Worm (Caenorhabditis elegans) whole organism, L1 larva: ENCODE data around the gene ZK418.5.
A peak's percentile ranks its signal among the peaks of the same experiment; 100 is the strongest.

Experiments used
- C04F5.9 ChIP-seq: sonication (generic microtip); optimal IDR thresholded peaks from 2 replicates; lab custom pipeline; 2016; ENCODE audit warnings: missing genetic modification characterization, missing compliant biosample characterization
- C16A3.4 ChIP-seq: fragments of 150-350 bp; optimal IDR thresholded peaks from 2 replicates; lab custom pipeline; 2014; ENCODE audit warnings: missing biosample characterization, missing genetic modification characterization
- C34B4.2 ChIP-seq: sonication (generic microtip); optimal IDR thresholded peaks from 2 replicates; lab custom pipeline; 2017; ENCODE audit warnings: mild to moderate bottlenecking, missing genetic modification characterization, missing compliant biosample characterization
- F16B12.6 ChIP-seq: fragments of 150-350 bp; optimal IDR thresholded peaks from 2 replicates; lab custom pipeline; 2014; ENCODE audit warnings: missing biosample characterization, missing genetic modification characterization
- Y116A8C.19 ChIP-seq: sonication (generic microtip); optimal IDR thresholded peaks from 2 replicates; lab custom pipeline; 2016; ENCODE audit warnings: missing compliant biosample characterization, missing genetic modification characterization, borderline replicate concordance
- alr-1 ChIP-seq: fragments of 200-800 bp; sonication (Bioruptor generic); optimal IDR thresholded peaks from 2 replicates; lab custom pipeline; 2018; ENCODE audit warnings: borderline replicate concordance, mild to moderate bottlenecking, missing genetic modification characterization, missing compliant biosample characterization
- aly-2 ChIP-seq: fragments of 150-350 bp; optimal IDR thresholded peaks from 2 replicates; lab custom pipeline; 2014; ENCODE audit warnings: missing biosample characterization, missing genetic modification characterization
- ama-1 ChIP-seq: fragments of 150-350 bp; optimal IDR thresholded peaks from 2 replicates; lab custom pipeline; 2014
- blmp-1 ChIP-seq: fragments of 150-350 bp; optimal IDR thresholded peaks from 2 replicates; lab custom pipeline; 2014; ENCODE audit warnings: missing biosample characterization, missing genetic modification characterization
- ceh-8 ChIP-seq: fragments of 200-800 bp; sonication (Bioruptor generic); optimal IDR thresholded peaks from 2 replicates; lab custom pipeline; 2018; ENCODE audit warnings: mild to moderate bottlenecking, missing genetic modification characterization, moderate library complexity, missing compliant biosample characterization
- ceh-82 ChIP-seq, 3 experiments: fragments of 150-350 bp in 1 of 3; sonication (generic microtip) in 2 of 3; optimal IDR thresholded peaks; 2 replicates each; lab custom pipeline; 2014 to 2017; ENCODE audit warnings: missing biosample characterization in 3 of 3, missing genetic modification characterization in 3 of 3
- ceh-90 ChIP-seq: sonication (generic microtip); optimal IDR thresholded peaks from 2 replicates; lab custom pipeline; 2016; ENCODE audit warnings: missing genetic modification characterization, missing compliant biosample characterization
- ces-1 ChIP-seq: fragments of 150-350 bp; optimal IDR thresholded peaks from 2 replicates; lab custom pipeline; 2014; ENCODE audit warnings: missing biosample characterization, missing genetic modification reagents, missing genetic modification characterization
- dpl-1 ChIP-seq, 3 experiments: fragments of 150-350 bp in 2 of 3; sonication (generic microtip) in 1 of 3; optimal IDR thresholded peaks; 2 replicates each; lab custom pipeline; 2014 to 2017; ENCODE audit warnings: missing biosample characterization in 3 of 3, missing genetic modification characterization in 3 of 3, missing genetic modification reagents in 3 of 3
- efl-1 ChIP-seq, 4 experiments: fragments of 150-350 bp; optimal IDR thresholded peaks in 3 of 4; peaks in 1 of 4; 1 replicate in 1 of 4; 2 replicates in 3 of 4; lab custom pipeline; 2014; ENCODE audit warnings: missing biosample characterization in 2 of 4, missing genetic modification characterization in 2 of 4, missing genetic modification reagents in 2 of 4
- efl-3 ChIP-seq: fragments of 200-800 bp; sonication (Bioruptor generic); optimal IDR thresholded peaks from 2 replicates; lab custom pipeline; 2018; ENCODE audit warnings: mild to moderate bottlenecking, missing genetic modification characterization, missing compliant biosample characterization
- egl-13 ChIP-seq: sonication (generic microtip); optimal IDR thresholded peaks from 2 replicates; lab custom pipeline; 2016; ENCODE audit warnings: missing genotype, missing genetic modification reagents, missing genetic modification characterization, missing compliant biosample characterization
- elt-3 ChIP-seq, 6 experiments: fragments of 150-350 bp in 1 of 6; sonication (generic microtip); optimal IDR thresholded peaks; 2 replicates each; lab custom pipeline; 2017 to 2018; ENCODE audit warnings: missing biosample characterization in 6 of 6, missing genetic modification characterization in 6 of 6, inconsistent platforms in 1 of 6
- ets-5 ChIP-seq: fragments of 200-800 bp; sonication (Bioruptor generic); IDR thresholded peaks from 2 replicates; pipeline ENCODE4 v1.3.6; 2022; ENCODE audit warnings: missing genetic modification characterization, missing compliant biosample characterization
- fkh-4 ChIP-seq: sonication (generic microtip); optimal IDR thresholded peaks from 2 replicates; lab custom pipeline; 2016; ENCODE audit warnings: missing compliant biosample characterization, missing genetic modification characterization, borderline replicate concordance
- fkh-8 ChIP-seq: sonication (generic microtip); optimal IDR thresholded peaks from 2 replicates; lab custom pipeline; 2016; ENCODE audit warnings: mild to moderate bottlenecking, missing genetic modification characterization, missing compliant biosample characterization
- isw-1 ChIP-seq: fragments of 200-800 bp; sonication (Bioruptor generic); IDR thresholded peaks from 2 replicates; pipeline ENCODE4 v1.3.6; 2022; ENCODE audit warnings: missing genetic modification characterization, missing compliant biosample characterization
- jun-1 ChIP-seq: fragments of 150-350 bp; optimal IDR thresholded peaks from 2 replicates; lab custom pipeline; 2014; ENCODE audit warnings: missing biosample characterization, missing genetic modification reagents, missing genetic modification characterization
- lin-15B ChIP-seq: fragments of 150-350 bp; sonication (generic microtip); optimal IDR thresholded peaks from 3 replicates; lab custom pipeline; 2014; ENCODE audit warnings: missing biosample characterization, missing genetic modification characterization
- lin-39 ChIP-seq: fragments of 150-350 bp; optimal IDR thresholded peaks from 2 replicates; lab custom pipeline; 2014; ENCODE audit warnings: missing biosample characterization, missing genetic modification reagents, missing genetic modification characterization
- lir-3 ChIP-seq: sonication (generic microtip); optimal IDR thresholded peaks from 2 replicates; lab custom pipeline; 2016; ENCODE audit warnings: mild to moderate bottlenecking, missing genetic modification characterization, moderate library complexity, missing compliant biosample characterization; ENCODE audit not compliant: poor library complexity
- mdl-1 ChIP-seq, 2 experiments: fragments of 150-350 bp; optimal IDR thresholded peaks; 2 replicates each; lab custom pipeline; 2014 to 2017; ENCODE audit warnings: missing biosample characterization in 2 of 2, missing genetic modification characterization in 2 of 2, inconsistent platforms in 1 of 2
- nhr-11 ChIP-seq: fragments of 150-350 bp; optimal IDR thresholded peaks from 2 replicates; lab custom pipeline; 2014; ENCODE audit warnings: missing biosample characterization, missing genetic modification characterization
- nhr-12 ChIP-seq: sonication (generic microtip); optimal IDR thresholded peaks from 2 replicates; lab custom pipeline; 2017; ENCODE audit warnings: missing biosample characterization, missing genetic modification characterization
- nhr-19 ChIP-seq: fragments of 200-800 bp; sonication (Bioruptor generic); conservative IDR thresholded peaks from 2 replicates; pipeline ENCODE4 v1.3.6; 2022; ENCODE audit warnings: missing genetic modification characterization, missing compliant biosample characterization
- nhr-237 ChIP-seq: fragments of 150-350 bp; optimal IDR thresholded peaks from 2 replicates; lab custom pipeline; 2014; ENCODE audit warnings: missing biosample characterization, missing genetic modification characterization
- nhr-28 ChIP-seq: fragments of 150-350 bp; optimal IDR thresholded peaks from 2 replicates; lab custom pipeline; 2014; ENCODE audit warnings: missing biosample characterization, missing genetic modification characterization
- nhr-47 ChIP-seq: sonication (generic microtip); optimal IDR thresholded peaks from 2 replicates; lab custom pipeline; 2016; ENCODE audit warnings: mild to moderate bottlenecking, missing genetic modification characterization, moderate library complexity, missing compliant biosample characterization
- nhr-71 ChIP-seq: sonication (generic microtip); optimal IDR thresholded peaks from 2 replicates; lab custom pipeline; 2016; ENCODE audit warnings: mild to moderate bottlenecking, missing genetic modification characterization, moderate library complexity, missing compliant biosample characterization
- nhr-76 ChIP-seq: sonication (generic microtip); optimal IDR thresholded peaks from 2 replicates; lab custom pipeline; 2017; ENCODE audit warnings: missing biosample characterization, missing genetic modification characterization
- nhr-84 ChIP-seq: sonication (generic microtip); optimal IDR thresholded peaks from 2 replicates; lab custom pipeline; 2017; ENCODE audit warnings: missing biosample characterization, missing genetic modification characterization
- nhr-85 ChIP-seq: sonication (generic microtip); peaks from one replicate; lab custom pipeline; 2016; ENCODE audit warnings: missing genetic modification characterization, inconsistent platforms, missing compliant biosample characterization
- pax-3 ChIP-seq: fragments of 200-800 bp; sonication (Bioruptor generic); optimal IDR thresholded peaks from 2 replicates; lab custom pipeline; 2018; ENCODE audit warnings: mild to moderate bottlenecking, missing genetic modification characterization, moderate library complexity, missing compliant biosample characterization
- pqm-1 ChIP-seq: sonication (generic microtip); optimal IDR thresholded peaks from 3 replicates; lab custom pipeline; 2017; ENCODE audit warnings: missing biosample characterization, missing genetic modification characterization
- rnt-1 ChIP-seq: sonication (generic microtip); optimal IDR thresholded peaks from 2 replicates; lab custom pipeline; 2016; ENCODE audit warnings: mild to moderate bottlenecking, missing genetic modification characterization, moderate library complexity, missing compliant biosample characterization
- snu-23 ChIP-seq: sonication (generic microtip); optimal IDR thresholded peaks from 2 replicates; lab custom pipeline; 2016; ENCODE audit warnings: missing genetic modification characterization, missing compliant biosample characterization
- sptf-1 ChIP-seq: fragments of 150-350 bp; optimal IDR thresholded peaks from 2 replicates; lab custom pipeline; 2014; ENCODE audit warnings: missing biosample characterization, missing genetic modification characterization
- swsn-7 ChIP-seq: sonication (generic microtip); optimal IDR thresholded peaks from 2 replicates; lab custom pipeline; 2016; ENCODE audit warnings: missing genetic modification characterization, missing compliant biosample characterization
- tbx-2 ChIP-seq: sonication (generic microtip); optimal IDR thresholded peaks from 2 replicates; lab custom pipeline; 2016; ENCODE audit warnings: missing genetic modification characterization, missing compliant biosample characterization
- tlp-1 ChIP-seq: fragments of 150-350 bp; optimal IDR thresholded peaks from 2 replicates; lab custom pipeline; 2014; ENCODE audit warnings: missing biosample characterization, missing genetic modification characterization
- unc-30 ChIP-seq: sonication (generic microtip); optimal IDR thresholded peaks from 2 replicates; lab custom pipeline; 2017; ENCODE audit warnings: missing biosample characterization, missing genetic modification characterization
- unc-62 ChIP-seq: fragments of 150-350 bp; optimal IDR thresholded peaks from 2 replicates; lab custom pipeline; 2014; ENCODE audit warnings: missing biosample characterization, missing genetic modification reagents, missing genetic modification characterization
- unc-86 ChIP-seq: sonication (generic microtip); optimal IDR thresholded peaks from 2 replicates; lab custom pipeline; 2016; ENCODE audit warnings: missing genetic modification characterization, missing compliant biosample characterization
- unc-98 ChIP-seq: fragments of 200-800 bp; sonication (Bioruptor generic); IDR thresholded peaks from 2 replicates; pipeline ENCODE4 v1.3.6; 2022; ENCODE audit warnings: missing genetic modification characterization, missing compliant biosample characterization
- vab-15 ChIP-seq: sonication (generic microtip); optimal IDR thresholded peaks from 2 replicates; lab custom pipeline; 2017; ENCODE audit warnings: missing genotype, mild to moderate bottlenecking, missing genetic modification characterization, missing compliant biosample characterization
- zip-4 ChIP-seq: fragments of 200-800 bp; sonication (Bioruptor generic); optimal IDR thresholded peaks from 2 replicates; lab custom pipeline; 2018; ENCODE audit warnings: mild to moderate bottlenecking, missing genetic modification characterization, moderate library complexity, missing compliant biosample characterization

Gene ZK418.5

ce11 chrIII:7120477-7120876, 46.8 kb upstream of the ZK418.5 start (continued):
- TF ChIP-seq ceh-8 (GFP tag; lab: Kevin White, UChicago) (no peak), tbx-2 (peak; percentile 19), nhr-237 (tag; lab: Kevin White, UChicago) (no peak), lin-15B (no peak), ets-5 (GFP tag; lab: Robert Waterston, UW) (no peak), swsn-7 (peak; percentile 7), dpl-1 (GFP tag; optimal IDR thresholded peaks at IDR 0.05; lab: Kevin White, UChicago) (no peak), isw-1 (no peak), sptf-1 (tag; lab: Kevin White, UChicago) (no peak), fkh-8 (no peak), unc-30 (tag; lab: Kevin White, UChicago) (no peak), ceh-90 (tag; lab: Kevin White, UChicago) (no peak), F16B12.6 (no peak), pqm-1 (no peak), nhr-84 (no peak), mdl-1 (tag; optimal IDR thresholded peaks at IDR 0.05; lab: Kevin White, UChicago) (no peak), efl-1 (optimal IDR thresholded peaks at IDR 0.05; lab: Kevin White, UChicago) (peak in 1 of 2 experiments; percentile 11), efl-1 (GFP tag; optimal IDR thresholded peaks at IDR 0.05 in 1 of 2; lab: Kevin White, UChicago) (peak in 1 of 2 experiments; percentile 93), ceh-82 (tag; optimal IDR thresholded peaks at IDR 0.05; lab: Kevin White, UChicago) (no peak), fkh-4 (tag; lab: Kevin White, UChicago) (no peak), tlp-1 (tag; lab: Kevin White, UChicago) (no peak), rnt-1 (no peak), C16A3.4 (tag; lab: Kevin White, UChicago) (no peak), pax-3 (tag; lab: Kevin White, UChicago) (no peak), ama-1 (lab: Kevin White, UChicago) (no peak), nhr-12 (tag; lab: Kevin White, UChicago) (no peak), aly-2 (tag; lab: Kevin White, UChicago) (no peak), nhr-76 (no peak), lin-39 (tag; lab: Kevin White, UChicago) (no peak), nhr-19 (peak; percentile 98), nhr-47 (tag; lab: Kevin White, UChicago) (peak; percentile 23), snu-23 (GFP tag; lab: Kevin White, UChicago) (peak; percentile 52)

ce11 chrIII:7116615-7117252, 43.1 kb upstream of the ZK418.5 start:
- TF ChIP-seq nhr-71 (tag; lab: Kevin White, UChicago) (peak; percentile 91), Y116A8C.19 (no peak), lin-39 (tag; lab: Kevin White, UChicago) (peak; percentile 51), efl-3 (GFP tag; lab: Kevin White, UChicago) (no peak), C34B4.2 (no peak), unc-98 (GFP tag; lab: Robert Waterston, UW) (no peak), unc-86 (tag; lab: Kevin White, UChicago) (no peak), sptf-1 (tag; lab: Kevin White, UChicago) (no peak), C04F5.9 (no peak), unc-62 (GFP tag; lab: Kevin White, UChicago) (no peak), fkh-8 (peak; percentile 86), ces-1 (GFP tag; lab: Kevin White, UChicago) (no peak), nhr-11 (tag; lab: Kevin White, UChicago) (peak; percentile 55), jun-1 (peak; percentile 84), zip-4 (GFP tag; lab: Kevin White, UChicago) (no peak), nhr-85 (tag; lab: Kevin White, UChicago) (peak; percentile 95), lir-3 (tag; lab: Kevin White, UChicago) (peak; percentile 60), egl-13 (peak; percentile 2), elt-3 (tag; optimal IDR thresholded peaks at IDR 0.05; lab: Kevin White, UChicago) (peak in 3 of 6 experiments; percentile 12 to 40 (median 14)), vab-15 (no peak), alr-1 (tag; lab: Kevin White, UChicago) (no peak), nhr-28 (tag; lab: Kevin White, UChicago) (no peak), blmp-1 (tag; lab: Kevin White, UChicago) (peak; percentile 78), nhr-47 (tag; lab: Kevin White, UChicago) (peak; percentile 75), ama-1 (lab: Kevin White, UChicago) (no peak), ceh-90 (tag; lab: Kevin White, UChicago) (no peak), isw-1 (no peak), snu-23 (GFP tag; lab: Kevin White, UChicago) (peak; percentile 88), ets-5 (GFP tag; lab: Robert Waterston, UW) (no peak), ceh-8 (GFP tag; lab: Kevin White, UChicago) (no peak), nhr-19 (peak; percentile 86)
